Fruit fly (Drosophila melanogaster) whole organism, embryonic: ENCODE data around the gene nst.

Experiments
- Awh ChIP-seq: fragments of 200-800 bp; sonication (Bioruptor generic); IDR thresholded peaks from 2 replicates; pipeline ENCODE4, ENCODE4 v1.3.6; 2022; ENCODE audit warnings: missing biosample characterization, missing genetic modification characterization
- CG13894 ChIP-seq: fragments of 200-800 bp; sonication (Bioruptor generic); optimal IDR thresholded peaks from 3 replicates; lab custom pipeline; 2018; ENCODE audit warnings: missing biosample characterization, mild to moderate bottlenecking, missing genetic modification characterization, moderate library complexity
- CG14050 ChIP-seq: fragments of 200-800 bp; sonication (Bioruptor generic); IDR thresholded peaks from 3 replicates; pipeline ENCODE4 v1.3.6; 2022; ENCODE audit warnings: missing biosample characterization, missing genetic modification characterization
- CG14860 ChIP-seq: fragments of 200-800 bp; sonication (Bioruptor generic); IDR thresholded peaks from 3 replicates; pipeline ENCODE4 v1.3.6; 2022; ENCODE audit warnings: missing biosample characterization, missing genetic modification characterization; ENCODE audit not compliant: partially characterized antibody
- CG15073 ChIP-seq: fragments of 200-800 bp; sonication (Bioruptor generic); optimal IDR thresholded peaks from 2 replicates; lab custom pipeline; 2016; ENCODE audit warnings: missing biosample characterization, missing genetic modification characterization
- CG1647 ChIP-seq: fragments of 200-800 bp; sonication (Bioruptor generic); optimal IDR thresholded peaks from 3 replicates; lab custom pipeline; 2016; ENCODE audit warnings: missing biosample characterization, missing genetic modification characterization
- CG17568 ChIP-seq: fragments of 200-800 bp; sonication (Bioruptor generic); optimal IDR thresholded peaks from 2 replicates; lab custom pipeline; 2018; ENCODE audit warnings: missing biosample characterization, mild to moderate bottlenecking, missing genetic modification characterization, moderate library complexity
- CG1792 ChIP-seq: fragments of 200-800 bp; sonication (Bioruptor generic); optimal IDR thresholded peaks from 2 replicates; lab custom pipeline; 2016; ENCODE audit warnings: missing biosample characterization, missing genetic modification characterization
- CG2129 ChIP-seq: fragments of 200-800 bp; sonication (Bioruptor generic); IDR thresholded peaks from 2 replicates; pipeline ENCODE4 v1.3.6; 2022; ENCODE audit warnings: missing biosample characterization, missing genetic modification characterization; ENCODE audit not compliant: partially characterized antibody
- CG2678 ChIP-seq: fragments of 200-800 bp; sonication (Bioruptor generic); optimal IDR thresholded peaks from 3 replicates; lab custom pipeline; 2019; ENCODE audit warnings: missing biosample characterization, mild to moderate bottlenecking, missing genetic modification characterization, moderate library complexity
- CG33213 ChIP-seq: fragments of 200-800 bp; sonication (Bioruptor generic); optimal IDR thresholded peaks from 3 replicates; lab custom pipeline; 2016; ENCODE audit warnings: missing biosample characterization, missing genetic modification characterization
- CG6175 ChIP-seq: fragments of 200-800 bp; sonication (Bioruptor generic); IDR thresholded peaks from 3 replicates; pipeline ENCODE4 v1.3.6; 2022; ENCODE audit warnings: missing biosample characterization, missing genetic modification characterization
- CG6254 ChIP-seq: fragments of 200-800 bp; sonication (Bioruptor generic); optimal IDR thresholded peaks from 3 replicates; lab custom pipeline; 2017; ENCODE audit warnings: mild to moderate bottlenecking, missing biosample characterization, missing genetic modification reagents, missing genetic modification characterization
- CG6683 ChIP-seq: fragments of 200-800 bp; sonication (Bioruptor generic); optimal IDR thresholded peaks from 2 replicates; lab custom pipeline; 2017; ENCODE audit warnings: missing biosample characterization, mild to moderate bottlenecking, missing genetic modification characterization, missing genetic modification reagents
- CG7556 ChIP-seq: fragments of 200-800 bp; sonication (Bioruptor generic); optimal IDR thresholded peaks from 2 replicates; lab custom pipeline; 2017; ENCODE audit warnings: missing biosample characterization, mild to moderate bottlenecking, missing genetic modification characterization
- CG7963 ChIP-seq: fragments of 200-800 bp; sonication (Bioruptor generic); IDR thresholded peaks from 3 replicates; pipeline ENCODE4 v1.3.6; 2022; ENCODE audit warnings: missing biosample characterization, missing genetic modification characterization; ENCODE audit not compliant: partially characterized antibody
- CG7987 ChIP-seq: fragments of 200-800 bp; sonication (Bioruptor generic); optimal IDR thresholded peaks from 2 replicates; lab custom pipeline; 2018; ENCODE audit warnings: missing biosample characterization, mild to moderate bottlenecking, missing genetic modification characterization, moderate library complexity
- CG8281 ChIP-seq: fragments of 200-800 bp; sonication (Bioruptor generic); optimal IDR thresholded peaks from 2 replicates; lab custom pipeline; 2018; ENCODE audit warnings: missing biosample characterization, mild to moderate bottlenecking, missing genetic modification characterization, moderate library complexity
- CG9817 ChIP-seq: fragments of 200-800 bp; sonication (Bioruptor generic); optimal IDR thresholded peaks from 2 replicates; lab custom pipeline; 2018; ENCODE audit warnings: missing biosample characterization, mild to moderate bottlenecking, missing genetic modification characterization, moderate library complexity
- Chrac-16 ChIP-seq: fragments of 200-800 bp; sonication (Bioruptor generic); optimal IDR thresholded peaks from 3 replicates; lab custom pipeline; 2016; ENCODE audit warnings: missing biosample characterization, missing genetic modification characterization
- Dad ChIP-seq: fragments of 200-800 bp; sonication (Bioruptor generic); optimal IDR thresholded peaks from 3 replicates; lab custom pipeline; 2016; ENCODE audit warnings: missing biosample characterization, missing genetic modification characterization
- Elba2 ChIP-seq: fragments of 200-800 bp; sonication (Bioruptor generic); optimal IDR thresholded peaks from 3 replicates; lab custom pipeline; 2016; ENCODE audit warnings: missing biosample characterization, missing genetic modification characterization
- Gsc ChIP-seq: fragments of 200-800 bp; sonication (Bioruptor generic); IDR thresholded peaks from 2 replicates; pipeline ENCODE4 v1.3.6; 2022; ENCODE audit warnings: missing biosample characterization, missing genetic modification characterization
- HLH4C ChIP-seq: fragments of 200-800 bp; sonication (Bioruptor generic); IDR thresholded peaks from 3 replicates; pipeline ENCODE4 v1.3.6; 2022; ENCODE audit warnings: missing biosample characterization, missing genetic modification characterization; ENCODE audit not compliant: partially characterized antibody
- Hmr ChIP-seq: fragments of 200-800 bp; sonication (Bioruptor generic); optimal IDR thresholded peaks from 3 replicates; lab custom pipeline; 2017; ENCODE audit warnings: mild to moderate bottlenecking, missing biosample characterization, missing genetic modification reagents, missing genetic modification characterization
- Lhr ChIP-seq: fragments of 200-800 bp; sonication (Bioruptor generic); optimal IDR thresholded peaks from 3 replicates; lab custom pipeline; 2017; ENCODE audit warnings: mild to moderate bottlenecking, missing biosample characterization, missing genetic modification reagents, missing genetic modification characterization
- Lim3 ChIP-seq: fragments of 200-800 bp; sonication (Bioruptor generic); IDR thresholded peaks from 2 replicates; pipeline ENCODE4 v1.3.6; 2022; ENCODE audit warnings: missing biosample characterization, missing genetic modification characterization
- Lpt ChIP-seq: fragments of >200 bp; optimal IDR thresholded peaks from 2 replicates; lab custom pipeline; 2018; ENCODE audit warnings: missing biosample characterization, missing genetic modification characterization
- MESR4 ChIP-seq: fragments of 200-800 bp; sonication (Bioruptor generic); optimal IDR thresholded peaks from 2 replicates; lab custom pipeline; 2018; ENCODE audit warnings: missing biosample characterization, mild to moderate bottlenecking, missing genetic modification characterization, moderate library complexity
- Med ChIP-seq: fragments of 200-800 bp; sonication (Bioruptor generic); peaks from one replicate; lab custom pipeline; 2016; ENCODE audit warnings: missing biosample characterization, missing genetic modification characterization, mild to moderate bottlenecking, inconsistent platforms, moderate library complexity
- Myb ChIP-seq: fragments of 200-800 bp; sonication (Bioruptor generic); optimal IDR thresholded peaks from 2 replicates; lab custom pipeline; 2016; ENCODE audit warnings: missing biosample characterization, missing genetic modification characterization
- Oaz ChIP-seq: fragments of 200-800 bp; sonication (Bioruptor generic); IDR thresholded peaks from 2 replicates; pipeline ENCODE4 v1.3.6; 2022; ENCODE audit warnings: missing biosample characterization, missing genetic modification characterization
- Ptx1 ChIP-seq: fragments of 200-800 bp; sonication (Bioruptor generic); IDR thresholded peaks from 2 replicates; pipeline ENCODE4 v1.3.6; 2022; ENCODE audit warnings: missing biosample characterization, missing genetic modification characterization
- Six4 ChIP-seq: fragments of 200-800 bp; sonication (Bioruptor generic); optimal IDR thresholded peaks from 2 replicates; lab custom pipeline; 2016; ENCODE audit warnings: missing biosample characterization, missing genetic modification characterization
- Sry-δ ChIP-seq: fragments of 200-800 bp; sonication (Bioruptor generic); optimal IDR thresholded peaks from 2 replicates; lab custom pipeline; 2016; ENCODE audit warnings: missing biosample characterization, missing genetic modification characterization
- Trl ChIP-seq, 3 experiments: fragments of >200 bp in 2 of 3; fragments of 200-800 bp in 1 of 3; sonication (Bioruptor generic) in 1 of 3; optimal IDR thresholded peaks; 2 replicates in 1 of 3; 3 replicates in 2 of 3; lab custom pipeline; 2016 to 2017; ENCODE audit warnings: missing biosample characterization in 1 of 3, missing genetic modification characterization in 1 of 3
- Xbp1 ChIP-seq: fragments of 200-800 bp; sonication (Bioruptor generic); optimal IDR thresholded peaks from 3 replicates; lab custom pipeline; 2016; ENCODE audit warnings: missing biosample characterization, mild to moderate bottlenecking, missing genetic modification characterization
- crp ChIP-seq, 2 experiments: fragments of 200-800 bp; sonication (Bioruptor generic); optimal IDR thresholded peaks; 2 replicates in 1 of 2; 3 replicates in 1 of 2; lab custom pipeline; 2017; ENCODE audit warnings: missing biosample characterization in 2 of 2, missing genetic modification characterization in 2 of 2, mild to moderate bottlenecking in 1 of 2, moderate library complexity in 1 of 2
- dan ChIP-seq: fragments of 200-800 bp; sonication (Bioruptor generic); IDR thresholded peaks from 2 replicates; pipeline ENCODE4 v1.3.6; 2022; ENCODE audit warnings: missing biosample characterization, missing genetic modification characterization
- fd102C ChIP-seq: fragments of 200-800 bp; sonication (Bioruptor generic); optimal IDR thresholded peaks from 2 replicates; lab custom pipeline; 2018; ENCODE audit warnings: missing biosample characterization, mild to moderate bottlenecking, missing genetic modification characterization, moderate library complexity
- ftz-f1 ChIP-seq: fragments of 200-800 bp; sonication (Bioruptor generic); optimal IDR thresholded peaks from 2 replicates; lab custom pipeline; 2016; ENCODE audit warnings: missing biosample characterization, missing genetic modification characterization
- gcm ChIP-seq: fragments of 200-800 bp; sonication (Bioruptor generic); optimal IDR thresholded peaks from 2 replicates; lab custom pipeline; 2019; ENCODE audit warnings: missing biosample characterization, mild to moderate bottlenecking, missing genetic modification characterization, moderate library complexity
- gsb ChIP-seq: fragments of 200-800 bp; sonication (Bioruptor generic); IDR thresholded peaks from 2 replicates; pipeline ENCODE4 v1.3.6; 2022; ENCODE audit warnings: missing biosample characterization, missing genetic modification characterization
- hbn ChIP-seq: fragments of 200-800 bp; sonication (Bioruptor generic); IDR thresholded peaks from 2 replicates; pipeline ENCODE4 v1.3.6; 2022; ENCODE audit warnings: missing biosample characterization, missing genetic modification characterization; ENCODE audit not compliant: partially characterized antibody
- ind ChIP-seq: fragments of 200-800 bp; sonication (Bioruptor generic); optimal IDR thresholded peaks from 3 replicates; lab custom pipeline; 2016; ENCODE audit warnings: missing biosample characterization, missing genetic modification characterization
- nau ChIP-seq: fragments of 200-800 bp; sonication (Bioruptor generic); optimal IDR thresholded peaks from 3 replicates; lab custom pipeline; 2017; ENCODE audit warnings: missing biosample characterization, mild to moderate bottlenecking, missing genetic modification characterization, missing genetic modification reagents
- org-1 ChIP-seq: fragments of 200-800 bp; sonication (Bioruptor generic); optimal IDR thresholded peaks from 2 replicates; lab custom pipeline; 2017; ENCODE audit warnings: missing biosample characterization, missing genetic modification characterization
- row ChIP-seq: fragments of 200-800 bp; sonication (Bioruptor generic); IDR thresholded peaks from 3 replicates; pipeline ENCODE4 v1.3.6; 2022; ENCODE audit warnings: missing biosample characterization, missing genetic modification characterization
- slou ChIP-seq: fragments of 200-800 bp; sonication (Bioruptor generic); optimal IDR thresholded peaks from 3 replicates; lab custom pipeline; 2016; ENCODE audit warnings: missing biosample characterization, missing genetic modification characterization
- zen ChIP-seq: fragments of 200-800 bp; sonication (Bioruptor generic); optimal IDR thresholded peaks from 3 replicates; lab custom pipeline; 2018; ENCODE audit warnings: missing biosample characterization, mild to moderate bottlenecking, missing genetic modification characterization, moderate library complexity

The nst gene

dm6 chr3L:12523941-12524340, 6.0 kb downstream of the nst start, which contains the start of the genes ver and Gcn5 (continued):
- TF ChIP-seq CG1792 (GFP tag; lab: Kevin White, UChicago) (peak; percentile 76), Lim3 (GFP tag; lab: Robert Waterston, UW) (peak; percentile 57; the same call in 1 of the 2 replicates), nau (GFP tag; lab: Kevin White, UChicago) (no peak), Xbp1 (GFP tag; lab: Kevin White, UChicago) (peak; percentile 94), Awh (peak; percentile 93), crp (GFP tag; optimal IDR thresholded peaks at IDR 0.05; lab: Kevin White, UChicago) (peak in 1 of 2 experiments; percentile 65), Lhr (GFP tag; lab: Kevin White, UChicago) (peak; percentile 69), CG33213 (GFP tag; lab: Kevin White, UChicago) (peak; percentile 68), Elba2 (GFP tag; lab: Kevin White, UChicago) (peak; percentile 21), org-1 (GFP tag; lab: Kevin White, UChicago) (peak; percentile 85), Gsc (GFP tag; lab: Robert Waterston, UW) (peak; percentile 72), gsb (GFP tag; lab: Robert Waterston, UW) (peak; percentile 88), CG6175 (GFP tag; lab: Robert Waterston, UW) (peak; percentile 78), Lpt (GFP tag; lab: Kevin White, UChicago) (no peak), CG14860 (no peak), CG17568 (no peak), dan (peak; percentile 66), CG9817 (tag; lab: Kevin White, UChicago) (peak; percentile 88), Myb (peak; percentile 56), CG7987 (GFP tag; lab: Kevin White, UChicago) (peak; percentile 81), CG7963 (GFP tag; lab: Robert Waterston, UW) (no peak), zen (tag; lab: Kevin White, UChicago) (peak; percentile 89), HLH4C (GFP tag; lab: Robert Waterston, UW) (no peak), slou (GFP tag; lab: Kevin White, UChicago) (peak; percentile 84), CG2129 (GFP tag; lab: Robert Waterston, UW) (no peak), MESR4 (GFP tag; lab: Kevin White, UChicago) (peak; percentile 89), ind (GFP tag; lab: Kevin White, UChicago) (peak; percentile 90), CG2678 (tag; lab: Kevin White, UChicago) (peak; percentile 95), Six4 (peak; percentile 81), Trl (optimal IDR thresholded peaks at IDR 0.05; lab: Kevin White, UChicago) (no peak), Trl (GFP tag; optimal IDR thresholded peaks at IDR 0.05; lab: Kevin White, UChicago) (peak; percentile 86), Hmr (peak; percentile 92), Sry-δ (GFP tag; lab: Kevin White, UChicago) (peak; percentile 41), hbn (no peak), Ptx1 (GFP tag; lab: Robert Waterston, UW) (peak; percentile 95), Chrac-16 (GFP tag; lab: Kevin White, UChicago) (peak; percentile 86), CG8281 (peak; percentile 74), CG13894 (tag; lab: Kevin White, UChicago) (peak; percentile 91), gcm (peak; percentile 88), CG1647 (peak; percentile 86), CG7556 (peak; percentile 89), Med (GFP tag; lab: Kevin White, UChicago) (peak; percentile 98), fd102C (GFP tag; lab: Kevin White, UChicago) (no peak), CG15073 (GFP tag; lab: Kevin White, UChicago) (peak; percentile 20), row (GFP tag; lab: Robert Waterston, UW) (peak; percentile 96), CG6683 (GFP tag; lab: Kevin White, UChicago) (peak; percentile 72), Oaz (GFP tag; lab: Robert Waterston, UW) (peak; percentile 78), ftz-f1 (GFP tag; lab: Kevin White, UChicago) (peak; percentile 32), CG14050 (GFP tag; lab: Robert Waterston, UW) (peak; percentile 93), CG6254 (peak; percentile 83), Dad (GFP tag; lab: Kevin White, UChicago) (peak; percentile 81)
